Worm (Caenorhabditis elegans) whole organism, L2 larva: ENCODE data around the gene F52H2.3.

Experiments used
- C34F6.9 ChIP-seq: fragments of 150-350 bp; optimal IDR thresholded peaks from 2 replicates; lab custom pipeline; 2014; ENCODE audit warnings: missing biosample characterization, missing genetic modification characterization
- F13H6.1 ChIP-seq: sonication (generic microtip); optimal IDR thresholded peaks from 2 replicates; lab custom pipeline; 2016; ENCODE audit warnings: missing genetic modification characterization, missing compliant biosample characterization
- R02D3.7 ChIP-seq: fragments of 150-350 bp; optimal IDR thresholded peaks from 2 replicates; lab custom pipeline; 2014; ENCODE audit warnings: missing biosample characterization, missing genetic modification characterization
- Y55F3AM.14 ChIP-seq: fragments of 200-800 bp; sonication (Bioruptor generic); optimal IDR thresholded peaks from 2 replicates; lab custom pipeline; 2018; ENCODE audit warnings: mild to moderate bottlenecking, missing genetic modification characterization, missing compliant biosample characterization
- ZK546.5 ChIP-seq: sonication (generic microtip); optimal IDR thresholded peaks from 2 replicates; lab custom pipeline; 2017; ENCODE audit warnings: missing biosample characterization, missing genetic modification characterization
- aly-2 ChIP-seq: fragments of 150-350 bp; optimal IDR thresholded peaks from 2 replicates; lab custom pipeline; 2014; ENCODE audit warnings: missing biosample characterization, missing genetic modification characterization
- ama-1 ChIP-seq: fragments of 150-350 bp; optimal IDR thresholded peaks from 2 replicates; lab custom pipeline; 2018; ENCODE audit warnings: inconsistent platforms
- blmp-1 ChIP-seq: sonication (generic microtip); optimal IDR thresholded peaks from 2 replicates; lab custom pipeline; 2017; ENCODE audit warnings: missing genetic modification characterization, mild to moderate bottlenecking, missing compliant biosample characterization, antibody characterized with exemption, moderate library complexity; ENCODE audit not compliant: insufficient read depth
- ceh-16 ChIP-seq: fragments of 150-350 bp; optimal IDR thresholded peaks from 2 replicates; lab custom pipeline; 2014; ENCODE audit warnings: missing biosample characterization, missing genetic modification characterization
- ceh-82 ChIP-seq: fragments of 150-350 bp; optimal IDR thresholded peaks from 2 replicates; lab custom pipeline; 2014; ENCODE audit warnings: missing biosample characterization, missing genetic modification characterization
- crh-2 ChIP-seq: sonication (generic microtip); optimal IDR thresholded peaks from 2 replicates; lab custom pipeline; 2017; ENCODE audit warnings: missing biosample characterization, missing genetic modification characterization
- dmd-4 ChIP-seq: sonication (generic microtip); optimal IDR thresholded peaks from 2 replicates; lab custom pipeline; 2017; ENCODE audit warnings: missing biosample characterization, missing genetic modification characterization
- egl-27 ChIP-seq: sonication (generic microtip); optimal IDR thresholded peaks from 3 replicates; lab custom pipeline; 2017; ENCODE audit warnings: missing biosample characterization, missing genetic modification reagents, missing genetic modification characterization
- elt-1 ChIP-seq: fragments of 150-350 bp; optimal IDR thresholded peaks from 2 replicates; lab custom pipeline; 2014; ENCODE audit warnings: missing biosample characterization, missing genetic modification characterization
- elt-3 ChIP-seq: sonication (generic microtip); optimal IDR thresholded peaks from 2 replicates; lab custom pipeline; 2017; ENCODE audit warnings: missing biosample characterization, missing genetic modification characterization
- fos-1 ChIP-seq: fragments of 150-350 bp; optimal IDR thresholded peaks from 2 replicates; lab custom pipeline; 2014; ENCODE audit warnings: missing biosample characterization, missing genetic modification characterization
- gmeb-1 ChIP-seq: fragments of 150-350 bp; optimal IDR thresholded peaks from 2 replicates; lab custom pipeline; 2014; ENCODE audit warnings: missing biosample characterization, missing genetic modification characterization
- lin-11 ChIP-seq: fragments of 150-350 bp; sonication (generic microtip); optimal IDR thresholded peaks from 2 replicates; lab custom pipeline; 2014; ENCODE audit warnings: missing biosample characterization, missing genetic modification characterization, inconsistent platforms, mixed read lengths
- lin-13 ChIP-seq: fragments of 150-350 bp; optimal IDR thresholded peaks from 2 replicates; lab custom pipeline; 2014; ENCODE audit warnings: missing biosample characterization, missing genetic modification reagents, missing genetic modification characterization
- lin-39 ChIP-seq: fragments of 150-350 bp; optimal IDR thresholded peaks from 2 replicates; lab custom pipeline; 2014; ENCODE audit warnings: missing biosample characterization, missing genetic modification reagents, missing genetic modification characterization
- mab-5 ChIP-seq: fragments of 150-350 bp; optimal IDR thresholded peaks from 2 replicates; lab custom pipeline; 2014; ENCODE audit warnings: missing biosample characterization, missing genetic modification characterization
- mbf-1 ChIP-seq: sonication (generic microtip); optimal IDR thresholded peaks from 2 replicates; lab custom pipeline; 2017; ENCODE audit warnings: missing biosample characterization, missing genetic modification characterization
- mdl-1 ChIP-seq, 2 experiments: fragments of 150-350 bp in 1 of 2; sonication (generic microtip) in 1 of 2; optimal IDR thresholded peaks; 2 replicates each; lab custom pipeline; 2017; ENCODE audit warnings: missing biosample characterization in 2 of 2, missing genetic modification characterization in 2 of 2
- nhr-10 ChIP-seq: sonication (generic microtip); optimal IDR thresholded peaks from 2 replicates; lab custom pipeline; 2017; ENCODE audit warnings: missing biosample characterization, missing genetic modification characterization
- nhr-12 ChIP-seq: fragments of 150-350 bp; optimal IDR thresholded peaks from 2 replicates; lab custom pipeline; 2014; ENCODE audit warnings: missing biosample characterization, missing genetic modification characterization
- nhr-21 ChIP-seq: fragments of 150-350 bp; optimal IDR thresholded peaks from 2 replicates; lab custom pipeline; 2014; ENCODE audit warnings: missing biosample characterization, missing genetic modification characterization
- nhr-23 ChIP-seq: fragments of 150-350 bp; optimal IDR thresholded peaks from 2 replicates; lab custom pipeline; 2014; ENCODE audit warnings: missing biosample characterization, missing genetic modification reagents, missing genetic modification characterization
- nhr-77 ChIP-seq: fragments of 150-350 bp; optimal IDR thresholded peaks from 2 replicates; lab custom pipeline; 2014; ENCODE audit warnings: missing biosample characterization, missing genetic modification characterization
- peb-1 ChIP-seq: fragments of 150-350 bp; optimal IDR thresholded peaks from 2 replicates; lab custom pipeline; 2014; ENCODE audit warnings: missing biosample characterization, missing genetic modification characterization
- skn-1 ChIP-seq: sonication (generic microtip); optimal IDR thresholded peaks from 2 replicates; lab custom pipeline; 2017; ENCODE audit warnings: missing biosample characterization, missing genetic modification characterization
- sma-3 ChIP-seq: sonication (generic microtip); optimal IDR thresholded peaks from 2 replicates; lab custom pipeline; 2016; ENCODE audit warnings: missing genetic modification reagents, missing genetic modification characterization, missing compliant biosample characterization
- sma-9 ChIP-seq, 2 experiments: fragments of 150-350 bp in 1 of 2; sonication (generic microtip) in 1 of 2; optimal IDR thresholded peaks; 2 replicates each; lab custom pipeline; 2014 to 2016; ENCODE audit warnings: missing genetic modification characterization in 2 of 2, mild to moderate bottlenecking in 1 of 2, missing biosample characterization in 1 of 2, missing compliant biosample characterization in 1 of 2, missing genetic modification reagents in 1 of 2, moderate library complexity in 1 of 2
- snpc-4 ChIP-seq: fragments of 150-350 bp; optimal IDR thresholded peaks from 2 replicates; lab custom pipeline; 2014; ENCODE audit warnings: missing biosample characterization, missing genetic modification characterization
- unc-39 ChIP-seq: fragments of 150-350 bp; optimal IDR thresholded peaks from 2 replicates; lab custom pipeline; 2014; ENCODE audit warnings: missing biosample characterization, missing genetic modification characterization
- unc-55 ChIP-seq: fragments of 150-350 bp; sonication (generic microtip); optimal IDR thresholded peaks from 3 replicates; lab custom pipeline; 2014; ENCODE audit warnings: missing biosample characterization, missing genetic modification reagents, missing genetic modification characterization
- zag-1 ChIP-seq: fragments of 150-350 bp; optimal IDR thresholded peaks from 2 replicates; lab custom pipeline; 2014; ENCODE audit warnings: missing biosample characterization, missing genetic modification characterization
- ztf-1 ChIP-seq: fragments of 200-800 bp; sonication (Bioruptor generic); conservative IDR thresholded peaks from 2 replicates; pipeline ENCODE4 v1.3.6; 2022; ENCODE audit warnings: missing genetic modification characterization, missing compliant biosample characterization
- ztf-11 ChIP-seq: sonication (generic microtip); optimal IDR thresholded peaks from 2 replicates; lab custom pipeline; 2017; ENCODE audit warnings: missing biosample characterization, missing genetic modification characterization
- ztf-4 ChIP-seq: fragments of 150-350 bp; optimal IDR thresholded peaks from 2 replicates; lab custom pipeline; 2014; ENCODE audit warnings: missing biosample characterization, missing genetic modification characterization

F52H2.3 gene

DNA sequence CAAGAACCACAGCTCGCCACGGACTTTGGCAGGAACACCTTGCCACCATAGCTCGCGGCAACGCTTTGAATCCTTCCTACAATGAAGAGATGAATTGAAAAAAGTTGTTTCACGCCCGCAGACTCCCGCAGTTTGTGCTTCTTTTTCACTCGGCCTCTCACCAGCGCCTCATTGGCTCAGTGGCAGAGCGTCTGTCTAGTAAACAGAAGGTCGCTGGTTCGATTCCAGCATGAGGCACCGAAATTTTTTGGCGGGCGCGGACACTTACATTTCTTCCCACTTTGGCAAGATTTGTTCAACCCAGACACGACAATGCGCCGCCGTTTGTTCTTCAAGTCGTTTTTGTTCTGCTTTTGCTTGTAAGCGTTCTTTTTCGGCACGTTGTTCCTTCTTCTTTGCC lies 13.0 kb downstream of the F52H2.3 start (continued):
- no peak for TF ChIP-seq ztf-11 (tag; lab: Kevin White, UChicago)
- TF ChIP-seq dmd-4 (tag; lab: Kevin White, UChicago) = no peak
- TF ChIP-seq C34F6.9 = no peak
- no peak for TF ChIP-seq nhr-10
- no peak for TF ChIP-seq zag-1 (tag; lab: Kevin White, UChicago)
- TF ChIP-seq, all 48 proteins: peak for 7

- no peak for TF ChIP-seq ama-1 (lab: Kevin White, UChicago)
- no peak for TF ChIP-seq ztf-4 (tag; lab: Kevin White, UChicago)
- TF ChIP-seq ceh-16 = no peak
- no peak for TF ChIP-seq peb-1
- no peak for TF ChIP-seq mab-5 (tag; lab: Kevin White, UChicago)
- TF ChIP-seq unc-55 = no peak
- TF ChIP-seq unc-39 (tag; lab: Kevin White, UChicago) = no peak
- no peak for TF ChIP-seq blmp-1
- TF ChIP-seq fos-1 (tag; lab: Kevin White, UChicago) = no peak
- no peak for TF ChIP-seq sma-9 (GFP tag; optimal IDR thresholded peaks at IDR 0.05; lab: Kevin White, UChicago)
- TF ChIP-seq sma-9 (tag; optimal IDR thresholded peaks at IDR 0.05; lab: Kevin White, UChicago) = no peak
- no peak for TF ChIP-seq nhr-12 (tag; lab: Kevin White, UChicago)
- no peak for TF ChIP-seq ZK546.5 (tag; lab: Kevin White, UChicago)
- TF ChIP-seq lin-13 (GFP tag; lab: Kevin White, UChicago) = no peak
- TF ChIP-seq nhr-77 (tag; lab: Kevin White, UChicago) = no peak
- TF ChIP-seq snpc-4 (tag; lab: Kevin White, UChicago) = no peak
- TF ChIP-seq R02D3.7 (tag; lab: Kevin White, UChicago) = no peak
- TF ChIP-seq ztf-11 (tag; lab: Kevin White, UChicago) = no peak
Measured at ce11 chrX:2527194-2527593, 13.7 kb downstream of the F52H2.3 start.

DNA sequence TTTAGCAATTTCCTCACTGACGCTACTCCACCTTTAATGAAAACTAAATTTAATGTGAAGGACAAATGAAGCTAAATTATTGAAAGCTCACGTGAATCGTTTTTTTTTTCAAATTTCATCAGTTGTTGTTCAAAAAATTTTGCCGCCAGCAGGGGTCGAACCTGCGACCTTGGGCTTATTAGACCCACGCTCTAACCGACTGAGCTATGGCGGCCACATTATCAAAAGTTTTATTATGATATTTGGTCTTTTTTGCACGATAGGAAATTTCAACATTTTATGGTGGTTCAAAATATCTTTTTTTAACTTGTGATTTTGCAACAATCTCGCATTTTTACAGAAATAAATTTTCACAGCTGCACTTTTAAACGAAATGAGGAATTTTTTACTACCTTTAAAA lies 14.8 kb downstream of the F52H2.3 start:
- TF ChIP-seq ama-1 (lab: Kevin White, UChicago) = no peak
- no peak for TF ChIP-seq dmd-4 (tag; lab: Kevin White, UChicago)
- TF ChIP-seq C34F6.9 = no peak
- no peak for TF ChIP-seq Y55F3AM.14
- no peak for TF ChIP-seq nhr-23 (tag; lab: Kevin White, UChicago)
- TF ChIP-seq F13H6.1 (tag; lab: Kevin White, UChicago) = no peak
- TF ChIP-seq elt-1 = no peak
- no peak for TF ChIP-seq mdl-1 (tag; optimal IDR thresholded peaks at IDR 0.05; lab: Kevin White, UChicago)
- TF ChIP-seq ztf-11 (tag; lab: Kevin White, UChicago) = no peak
- no peak for TF ChIP-seq mbf-1 (tag; lab: Kevin White, UChicago)
- TF ChIP-seq sma-9 (GFP tag; optimal IDR thresholded peaks at IDR 0.05; lab: Kevin White, UChicago) = no peak
- TF ChIP-seq sma-9 (tag; optimal IDR thresholded peaks at IDR 0.05; lab: Kevin White, UChicago) = no peak
- TF ChIP-seq crh-2 (tag; lab: Kevin White, UChicago) = no peak
- TF ChIP-seq nhr-10 = no peak
- TF ChIP-seq elt-3 (tag; lab: Kevin White, UChicago) = no peak
- TF ChIP-seq ceh-16 = no peak
- TF ChIP-seq lin-39 = no peak
- TF ChIP-seq sma-3 (GFP tag; lab: Kevin White, UChicago) = no peak
- no peak for TF ChIP-seq egl-27 (tag; lab: Kevin White, UChicago)
- TF ChIP-seq aly-2 (tag; lab: Kevin White, UChicago) = no peak
- no peak for TF ChIP-seq peb-1

- no peak for TF ChIP-seq skn-1
- TF ChIP-seq mab-5 (tag; lab: Kevin White, UChicago) = no peak
- TF ChIP-seq ztf-1 (GFP tag; lab: Robert Waterston, UW) = no peak
- no peak for TF ChIP-seq ama-1 (lab: Kevin White, UChicago)
- TF ChIP-seq gmeb-1 (tag; lab: Kevin White, UChicago) = no peak
- TF ChIP-seq unc-39 (tag; lab: Kevin White, UChicago) = no peak
- no peak for TF ChIP-seq ztf-11 (tag; lab: Kevin White, UChicago)
- no peak for TF ChIP-seq crh-2 (tag; lab: Kevin White, UChicago)
- no peak for TF ChIP-seq nhr-10
- TF ChIP-seq ztf-4 (tag; lab: Kevin White, UChicago) = no peak
- no peak for TF ChIP-seq zag-1 (tag; lab: Kevin White, UChicago)
- TF ChIP-seq snpc-4 (tag; lab: Kevin White, UChicago) = no peak
- TF ChIP-seq nhr-21 (tag; lab: Kevin White, UChicago) = no peak
- TF ChIP-seq C34F6.9 = no peak
- no peak for TF ChIP-seq ceh-82
- no peak for TF ChIP-seq lin-11 (tag; lab: Kevin White, UChicago)
- no peak for TF ChIP-seq aly-2 (tag; lab: Kevin White, UChicago)
- no peak for TF ChIP-seq unc-55
Measured at ce11 chrX:2522658-2523057, 18.2 kb downstream of the F52H2.3 start.
